Fruit fly (Drosophila melanogaster): Measurements from ENCODE around the gene mid.

mid gene

dm6 chr2L:5425341-5425740, 36.1 kb upstream of the mid start (continued):
- TF ChIP-seq pum (GFP tag; optimal IDR thresholded peaks at IDR 0.05) = peak; percentile 56
- peak; percentile 10 for TF ChIP-seq maf-S (GFP tag; optimal IDR thresholded peaks at IDR 0.05)
- TF ChIP-seq dati (GFP tag; IDR thresholded peaks at IDR 0.05) = peak; percentile 47; the same call in 1 of the 2 replicates
- TF ChIP-seq Spps (tag; optimal IDR thresholded peaks at IDR 0.05) = peak; percentile 20
- TF ChIP-seq CG14860 (GFP tag; IDR thresholded peaks at IDR 0.05; ENCODE audit: partially characterized antibody) = no peak
- peak; percentile 35 for TF ChIP-seq CG14710 (tag; optimal IDR thresholded peaks at IDR 0.05)
- TF ChIP-seq jumu (GFP tag; optimal IDR thresholded peaks at IDR 0.05) = peak; percentile 61
- peak; percentile 57 for TF ChIP-seq az2 (GFP tag; optimal IDR thresholded peaks at IDR 0.05)
- TF ChIP-seq scrt (GFP tag; optimal IDR thresholded peaks at IDR 0.05) = peak; percentile 9
- no peak for TF ChIP-seq bowl (GFP tag; IDR thresholded peaks at IDR 0.05)
- TF ChIP-seq CG6175 (GFP tag; IDR thresholded peaks at IDR 0.05) = no peak
- TF ChIP-seq CG32772 (GFP tag; IDR thresholded peaks at IDR 0.05) = peak; percentile 47; the same call in 1 of the 2 replicates
- TF ChIP-seq phol (tag; optimal IDR thresholded peaks at IDR 0.05) = peak; percentile 67
- peak; percentile 63 for TF ChIP-seq dimm (GFP tag; IDR thresholded peaks at IDR 0.05)
- TF ChIP-seq CG14014 (GFP tag; IDR thresholded peaks at IDR 0.05) = peak; percentile 41; the same call in 1 of the 2 replicates
- no peak for TF ChIP-seq NC2α (GFP tag; optimal IDR thresholded peaks at IDR 0.05)
- TF ChIP-seq cwo (GFP tag; optimal IDR thresholded peaks at IDR 0.05) = peak; percentile 57
- peak; percentile 46; the same call in 1 of the 2 replicates for TF ChIP-seq E2f1 (GFP tag; IDR thresholded peaks at IDR 0.05)
- peak; percentile 46 for TF ChIP-seq Asciz (GFP tag; optimal IDR thresholded peaks at IDR 0.05)
- TF ChIP-seq jigr1 (GFP tag; IDR thresholded peaks at IDR 0.05) = 0 out of 3 replicates have a peak, but pooled peaks have one; percentile 33
- no peak for TF ChIP-seq trh (GFP tag; optimal IDR thresholded peaks at IDR 0.05)
- TF ChIP-seq lov (optimal IDR thresholded peaks at IDR 0.05) = no peak
- peak; percentile 71; the same call in 1 of the 3 replicates for TF ChIP-seq lov (GFP tag; IDR thresholded peaks at IDR 0.05)
- TF ChIP-seq Jarid2 (GFP tag; optimal IDR thresholded peaks at IDR 0.05) = peak; percentile 5
- peak; percentile 62 for TF ChIP-seq CG30403 (GFP tag; optimal IDR thresholded peaks at IDR 0.05)
- TF ChIP-seq pnt (GFP tag; optimal IDR thresholded peaks at IDR 0.05) = peak; percentile 55
- TF ChIP-seq CG18619 (GFP tag; optimal IDR thresholded peaks at IDR 0.05) = peak; percentile 1
- TF ChIP-seq CG30431 (GFP tag; optimal IDR thresholded peaks at IDR 0.05) = peak; percentile 29
- peak; percentile 28 for TF ChIP-seq Ets97D (GFP tag; optimal IDR thresholded peaks at IDR 0.05)
- TF ChIP-seq Dp (GFP tag; optimal IDR thresholded peaks at IDR 0.05) = no peak
- TF ChIP-seq CG10654 (GFP tag; optimal IDR thresholded peaks at IDR 0.05) = peak; percentile 17
- TF ChIP-seq tx (GFP tag; optimal IDR thresholded peaks at IDR 0.05) = no peak
- TF ChIP-seq salm (tag; optimal IDR thresholded peaks at IDR 0.05) = no peak
- peak; percentile 39; the same call in 1 of the 2 replicates for TF ChIP-seq H2.0 (GFP tag; IDR thresholded peaks at IDR 0.05)
- peak; percentile 58 for TF ChIP-seq CG33213 (GFP tag; optimal IDR thresholded peaks at IDR 0.05)
- peak; percentile 73 for TF ChIP-seq Blimp-1 (GFP tag; optimal IDR thresholded peaks at IDR 0.05)
- no peak for TF ChIP-seq hb (GFP tag; IDR thresholded peaks at IDR 0.05; ENCODE audit: partially characterized antibody)
- peak; percentile 34; the same call in 1 of the 3 replicates for TF ChIP-seq CG7357 (GFP tag; IDR thresholded peaks at IDR 0.05)
- peak; percentile 67 for TF ChIP-seq lab (GFP tag; optimal IDR thresholded peaks at IDR 0.05)
- TF ChIP-seq pb (GFP tag; optimal IDR thresholded peaks at IDR 0.05) = peak; percentile 20
- peak; percentile 93 for TF ChIP-seq sens (GFP tag)
- TF ChIP-seq slbo (GFP tag; IDR thresholded peaks at IDR 0.05) = peak; percentile 63
- peak; percentile 22 for TF ChIP-seq CG16815 (GFP tag; optimal IDR thresholded peaks at IDR 0.05)
- TF ChIP-seq HmgD (GFP tag; optimal IDR thresholded peaks at IDR 0.05) = no peak
- TF ChIP-seq CG6689 (GFP tag; IDR thresholded peaks at IDR 0.05) = peak; percentile 66
- TF ChIP-seq CG6654 (GFP tag; optimal IDR thresholded peaks at IDR 0.05) = peak; percentile 1
- TF ChIP-seq ken (GFP tag; IDR thresholded peaks at IDR 0.05) = peak; percentile 61; the same call in 1 of the 3 replicates
- TF ChIP-seq CG1647 (GFP tag; optimal IDR thresholded peaks at IDR 0.05) = peak; percentile 44
- TF ChIP-seq CG8944 (GFP tag; optimal IDR thresholded peaks at IDR 0.05) = peak; percentile 37
- TF ChIP-seq Fer1 (GFP tag; optimal IDR thresholded peaks at IDR 0.05) = no peak
- TF ChIP-seq Lhr (GFP tag; optimal IDR thresholded peaks at IDR 0.05) = peak; percentile 30

All from whole organism, embryonic.